Worm (Caenorhabditis elegans): ENCODE measurements around the gene algn-14.

Gene algn-14

ce11 chrIV:3751001-3751400, 52.2 kb downstream of the algn-14 start, which contains the start of gene ugt-45:
Gene ugt-45 (minus strand): TSS chrIV:3751101.
- no peak for TF ChIP-seq hmbx-1 (tag; optimal IDR thresholded peaks at IDR 0.05)
- no peak for TF ChIP-seq hmg-4 (GFP tag; optimal IDR thresholded peaks at IDR 0.05)
- no peak for TF ChIP-seq B0310.2 (tag; optimal IDR thresholded peaks at IDR 0.05)
- TF ChIP-seq sea-1 (GFP tag; conservative IDR thresholded peaks at IDR 0.05) = no peak
- no peak for TF ChIP-seq ets-7 (tag; optimal IDR thresholded peaks at IDR 0.05)
- no peak for TF ChIP-seq F13C5.2 (tag; optimal IDR thresholded peaks at IDR 0.05)
- no peak for TF ChIP-seq ceh-13 (GFP tag; optimal IDR thresholded peaks at IDR 0.05)
- no peak for TF ChIP-seq aly-1 (tag; optimal IDR thresholded peaks at IDR 0.05)

Data from whole organism, early embryonic.